Worm (Caenorhabditis elegans): ENCODE measurements around the gene C08B6.8.

ce11 chrV:10160954-10161353 is 26.5 kb downstream of the C08B6.8 start, which contains the start of gene C51E3.10:
- no peak for TF ChIP-seq nhr-12 (tag; optimal IDR thresholded peaks at IDR 0.05)
- no peak for TF ChIP-seq nhr-77 (tag; optimal IDR thresholded peaks at IDR 0.05)
- TF ChIP-seq nhr-11 (tag; optimal IDR thresholded peaks at IDR 0.05), result no peak
- TF ChIP-seq ces-1 (GFP tag; optimal IDR thresholded peaks at IDR 0.05), result no peak
- no peak for TF ChIP-seq lsy-2 (tag; optimal IDR thresholded peaks at IDR 0.05)
- TF ChIP-seq dpl-1 (GFP tag; optimal IDR thresholded peaks at IDR 0.05), result no peak
- no peak for TF ChIP-seq lin-15B (tag; optimal IDR thresholded peaks at IDR 0.05)
- TF ChIP-seq sox-4 (tag; optimal IDR thresholded peaks at IDR 0.05), result no peak
- no peak for TF ChIP-seq pag-3 (tag; optimal IDR thresholded peaks at IDR 0.05; ENCODE audit: borderline replicate concordance, insufficient read depth)
- no peak for TF ChIP-seq aly-2 (tag; optimal IDR thresholded peaks at IDR 0.05)
- no peak for TF ChIP-seq elt-3 (tag; optimal IDR thresholded peaks at IDR 0.05)

Data from whole organism, L1 larva.